Fruit fly (Drosophila melanogaster) whole organism, embryonic: ENCODE results near the gene Syx5.

Source experiments
- Antp ChIP-seq: fragments of 200-800 bp; sonication (Bioruptor generic); optimal IDR thresholded peaks from 3 replicates; lab custom pipeline; 2016; ENCODE audit warnings: missing biosample characterization, missing genetic modification characterization
- Atf3 ChIP-seq: fragments of 200-800 bp; sonication (Bioruptor generic); optimal IDR thresholded peaks from 3 replicates; lab custom pipeline; 2016; ENCODE audit warnings: missing biosample characterization, missing genetic modification characterization
- CG11504 ChIP-seq: fragments of 200-800 bp; sonication (Bioruptor generic); optimal IDR thresholded peaks from 3 replicates; lab custom pipeline; 2019; ENCODE audit warnings: missing biosample characterization, mild to moderate bottlenecking, missing genetic modification characterization, moderate library complexity
- CG12299 ChIP-seq: fragments of 200-800 bp; sonication (Bioruptor generic); optimal IDR thresholded peaks from 2 replicates; lab custom pipeline; 2018; ENCODE audit warnings: missing biosample characterization, mild to moderate bottlenecking, missing genetic modification characterization
- CG12391 ChIP-seq: fragments of 200-800 bp; sonication (Bioruptor generic); optimal IDR thresholded peaks from 3 replicates; lab custom pipeline; 2018; ENCODE audit warnings: missing biosample characterization, mild to moderate bottlenecking, missing genetic modification characterization, moderate library complexity
- CG13296 ChIP-seq: fragments of 200-800 bp; sonication (Bioruptor generic); optimal IDR thresholded peaks from 3 replicates; lab custom pipeline; 2018; ENCODE audit warnings: missing biosample characterization, mild to moderate bottlenecking, missing genetic modification characterization
- CG14050 ChIP-seq: fragments of 200-800 bp; sonication (Bioruptor generic); IDR thresholded peaks from 3 replicates; pipeline ENCODE4 v1.3.6; 2022; ENCODE audit warnings: missing biosample characterization, missing genetic modification characterization
- CG15514 ChIP-seq: fragments of 200-800 bp; sonication (Bioruptor generic); optimal IDR thresholded peaks from 3 replicates; lab custom pipeline; 2017; ENCODE audit warnings: missing biosample characterization, missing genetic modification characterization, mild to moderate bottlenecking, moderate library complexity, missing genetic modification reagents
- CG18262 ChIP-seq: fragments of 200-800 bp; optimal IDR thresholded peaks from 3 replicates; lab custom pipeline; 2019; ENCODE audit warnings: missing biosample characterization, mild to moderate bottlenecking, missing genetic modification characterization, moderate library complexity
- CG1832 ChIP-seq: fragments of 200-800 bp; sonication (Bioruptor generic); optimal IDR thresholded peaks from 2 replicates; lab custom pipeline; 2017; ENCODE audit warnings: missing biosample characterization, mild to moderate bottlenecking, missing genetic modification characterization, inconsistent platforms
- CG18764 ChIP-seq: fragments of 200-800 bp; sonication (Bioruptor generic); optimal IDR thresholded peaks from 3 replicates; lab custom pipeline; 2016; ENCODE audit warnings: missing biosample characterization, missing genetic modification characterization
- CG34376 ChIP-seq: fragments of 200-800 bp; sonication (Bioruptor generic); optimal IDR thresholded peaks from 2 replicates; lab custom pipeline; 2018; ENCODE audit warnings: missing biosample characterization, mild to moderate bottlenecking, missing genetic modification characterization
- CG5953 ChIP-seq: fragments of 200-800 bp; sonication (Bioruptor generic); IDR thresholded peaks from 2 replicates; pipeline ENCODE4 v1.3.6; 2022; ENCODE audit warnings: missing biosample characterization, missing genetic modification characterization
- CG7271 ChIP-seq: fragments of 200-800 bp; sonication (Bioruptor generic); optimal IDR thresholded peaks from 2 replicates; lab custom pipeline; 2018; ENCODE audit warnings: missing biosample characterization, mild to moderate bottlenecking, missing genetic modification characterization, moderate library complexity
- CG7928 ChIP-seq: fragments of 200-800 bp; sonication (Bioruptor generic); optimal IDR thresholded peaks from 2 replicates; lab custom pipeline; 2017; ENCODE audit warnings: missing biosample characterization, mild to moderate bottlenecking, missing genetic modification characterization
- CG8478 ChIP-seq: fragments of >200 bp; optimal IDR thresholded peaks from 2 replicates; lab custom pipeline; 2018
- CG9437 ChIP-seq: fragments of 200-800 bp; sonication (Bioruptor generic); optimal IDR thresholded peaks from 2 replicates; lab custom pipeline; 2018; ENCODE audit warnings: missing biosample characterization, mild to moderate bottlenecking, missing genetic modification characterization
- CG9876 ChIP-seq: fragments of 200-800 bp; sonication (Bioruptor generic); optimal IDR thresholded peaks from 2 replicates; lab custom pipeline; 2016; ENCODE audit warnings: missing biosample characterization, missing genetic modification characterization
- Dbx ChIP-seq: fragments of 200-800 bp; sonication (Bioruptor generic); IDR thresholded peaks from 3 replicates; pipeline ENCODE4 v1.3.6; 2022; ENCODE audit warnings: missing biosample characterization, missing genetic modification characterization
- Dfd ChIP-seq, 2 experiments: fragments of >200 bp; optimal IDR thresholded peaks; 2 replicates each; lab custom pipeline; 2017; ENCODE audit warnings: missing biosample characterization in 2 of 2, missing genetic modification characterization in 2 of 2
- Dip3 ChIP-seq: fragments of 200-800 bp; sonication (Bioruptor generic); optimal IDR thresholded peaks from 3 replicates; lab custom pipeline; 2016; ENCODE audit warnings: missing biosample characterization, missing genetic modification characterization
- Gsc ChIP-seq: fragments of 200-800 bp; sonication (Bioruptor generic); IDR thresholded peaks from 2 replicates; pipeline ENCODE4 v1.3.6; 2022; ENCODE audit warnings: missing biosample characterization, missing genetic modification characterization
- HLHmδ ChIP-seq: fragments of 200-800 bp; sonication (Bioruptor generic); optimal IDR thresholded peaks from 2 replicates; lab custom pipeline; 2018; ENCODE audit warnings: missing biosample characterization, mild to moderate bottlenecking, missing genetic modification characterization, moderate library complexity
- HmgZ ChIP-seq: fragments of 200-800 bp; sonication (Bioruptor generic); optimal IDR thresholded peaks from 2 replicates; lab custom pipeline; 2018; ENCODE audit warnings: missing biosample characterization, mild to moderate bottlenecking, missing genetic modification characterization
- Hmr ChIP-seq: fragments of 200-800 bp; sonication (Bioruptor generic); optimal IDR thresholded peaks from 3 replicates; lab custom pipeline; 2017; ENCODE audit warnings: mild to moderate bottlenecking, missing biosample characterization, missing genetic modification reagents, missing genetic modification characterization
- Hr39 ChIP-seq: fragments of >200 bp; optimal IDR thresholded peaks from 2 replicates; lab custom pipeline; 2017
- NC2α ChIP-seq: fragments of 200-800 bp; sonication (Bioruptor generic); optimal IDR thresholded peaks from 2 replicates; lab custom pipeline; 2016; ENCODE audit warnings: missing biosample characterization, missing genetic modification characterization
- NfI ChIP-seq: fragments of 200-800 bp; sonication (Bioruptor generic); optimal IDR thresholded peaks from 3 replicates; lab custom pipeline; 2018; ENCODE audit warnings: missing biosample characterization, mild to moderate bottlenecking, missing genetic modification characterization, moderate library complexity
- Pdp1 ChIP-seq, 2 experiments: fragments of 200-800 bp; sonication (Bioruptor generic); optimal IDR thresholded peaks; 3 replicates each; lab custom pipeline; 2016; ENCODE audit warnings: missing biosample characterization in 2 of 2, missing genetic modification characterization in 2 of 2, mild to moderate bottlenecking in 1 of 2, moderate library complexity in 1 of 2
- Sry-β ChIP-seq: fragments of 200-800 bp; sonication (Bioruptor generic); optimal IDR thresholded peaks from 2 replicates; lab custom pipeline; 2018; ENCODE audit warnings: missing biosample characterization, mild to moderate bottlenecking, missing genetic modification characterization, moderate library complexity
- amos ChIP-seq: fragments of 200-800 bp; sonication (Bioruptor generic); IDR thresholded peaks from 2 replicates; pipeline ENCODE4 v1.3.6; 2022; ENCODE audit warnings: missing biosample characterization, missing genetic modification characterization; ENCODE audit not compliant: partially characterized antibody
- ash1 ChIP-seq: fragments of 200-800 bp; sonication (Bioruptor generic); optimal IDR thresholded peaks from 2 replicates; lab custom pipeline; 2018; ENCODE audit warnings: missing biosample characterization, mild to moderate bottlenecking, missing genetic modification characterization
- bcd ChIP-seq: fragments of 200-800 bp; sonication (Bioruptor generic); optimal IDR thresholded peaks from 2 replicates; lab custom pipeline; 2017; ENCODE audit warnings: missing biosample characterization, mild to moderate bottlenecking, missing genetic modification characterization
- bigmax ChIP-seq: fragments of 200-800 bp; sonication (Bioruptor generic); optimal IDR thresholded peaks from 2 replicates; lab custom pipeline; 2018; ENCODE audit warnings: missing biosample characterization, mild to moderate bottlenecking, missing genetic modification characterization
- caup ChIP-seq: fragments of 200-800 bp; sonication (Bioruptor generic); optimal IDR thresholded peaks from 3 replicates; lab custom pipeline; 2017; ENCODE audit warnings: missing biosample characterization, mild to moderate bottlenecking, missing genetic modification characterization, moderate library complexity; ENCODE audit not compliant: severe bottlenecking
- chif ChIP-seq, 2 experiments: fragments of 200-800 bp; sonication (Bioruptor generic); optimal IDR thresholded peaks; 3 replicates each; lab custom pipeline; 2016; ENCODE audit warnings: missing biosample characterization in 2 of 2, missing genetic modification characterization in 2 of 2
- cwo ChIP-seq: fragments of 200-800 bp; sonication (Bioruptor generic); optimal IDR thresholded peaks from 3 replicates; lab custom pipeline; 2017; ENCODE audit warnings: missing biosample characterization, missing genetic modification characterization, mild to moderate bottlenecking, moderate library complexity, missing genetic modification reagents
- ftz-f1 ChIP-seq: fragments of 200-800 bp; sonication (Bioruptor generic); optimal IDR thresholded peaks from 2 replicates; lab custom pipeline; 2016; ENCODE audit warnings: missing biosample characterization, missing genetic modification characterization
- gro ChIP-seq: fragments of 200-800 bp; sonication (Bioruptor generic); optimal IDR thresholded peaks from 2 replicates; lab custom pipeline; 2016; ENCODE audit warnings: missing biosample characterization, missing genetic modification characterization
- hb ChIP-seq: fragments of 200-800 bp; sonication (Bioruptor generic); IDR thresholded peaks from 3 replicates; pipeline ENCODE4 v1.3.6; 2022; ENCODE audit warnings: missing biosample characterization, missing genetic modification characterization; ENCODE audit not compliant: partially characterized antibody
- hbn ChIP-seq: fragments of 200-800 bp; sonication (Bioruptor generic); IDR thresholded peaks from 2 replicates; pipeline ENCODE4 v1.3.6; 2022; ENCODE audit warnings: missing biosample characterization, missing genetic modification characterization; ENCODE audit not compliant: partially characterized antibody
- hth ChIP-seq: fragments of >200 bp; optimal IDR thresholded peaks from 2 replicates; lab custom pipeline; 2017; ENCODE audit warnings: inconsistent platforms
- lilli ChIP-seq: fragments of 200-800 bp; sonication (Bioruptor generic); optimal IDR thresholded peaks from 3 replicates; lab custom pipeline; 2016; ENCODE audit warnings: missing biosample characterization, missing genetic modification characterization
- nau ChIP-seq: fragments of 200-800 bp; sonication (Bioruptor generic); optimal IDR thresholded peaks from 3 replicates; lab custom pipeline; 2017; ENCODE audit warnings: missing biosample characterization, mild to moderate bottlenecking, missing genetic modification characterization, missing genetic modification reagents
- nom ChIP-seq: fragments of 200-800 bp; sonication (Bioruptor generic); optimal IDR thresholded peaks from 2 replicates; lab custom pipeline; 2017; ENCODE audit warnings: missing biosample characterization, missing genetic modification characterization, mild to moderate bottlenecking, moderate library complexity, missing genetic modification reagents
- pb ChIP-seq: fragments of 200-800 bp; sonication (Bioruptor generic); optimal IDR thresholded peaks from 3 replicates; lab custom pipeline; 2016; ENCODE audit warnings: missing biosample characterization, missing genetic modification characterization
- scrt ChIP-seq: fragments of 200-800 bp; sonication (Bioruptor generic); optimal IDR thresholded peaks from 2 replicates; lab custom pipeline; 2018; ENCODE audit warnings: missing biosample characterization, mild to moderate bottlenecking, missing genetic modification characterization, moderate library complexity
- sd ChIP-seq: fragments of 200-800 bp; sonication (Bioruptor generic); optimal IDR thresholded peaks from 3 replicates; lab custom pipeline; 2018; ENCODE audit warnings: missing biosample characterization, mild to moderate bottlenecking, missing genetic modification characterization, moderate library complexity
- sim ChIP-seq: fragments of 200-800 bp; sonication (Bioruptor generic); IDR thresholded peaks from 2 replicates; pipeline ENCODE4 v1.3.6; 2022; ENCODE audit warnings: missing biosample characterization, missing genetic modification characterization
- sima ChIP-seq: fragments of 200-800 bp; sonication (Bioruptor generic); optimal IDR thresholded peaks from 2 replicates; lab custom pipeline; 2016; ENCODE audit warnings: missing biosample characterization, missing genetic modification characterization
- sob ChIP-seq: fragments of 200-800 bp; sonication (Bioruptor generic); IDR thresholded peaks from 2 replicates; pipeline ENCODE4 v1.3.6; 2022; ENCODE audit warnings: missing biosample characterization, missing genetic modification characterization
- z ChIP-seq: fragments of 200-800 bp; sonication (Bioruptor generic); IDR thresholded peaks from 3 replicates; pipeline ENCODE4 v1.3.6; 2022; ENCODE audit warnings: missing biosample characterization, missing genetic modification characterization

Gene Syx5

dm6 chr2L:16271486-16271806 is 35.7 kb upstream of the Syx5 start (continued):
- TF ChIP-seq lilli (GFP tag; lab: Kevin White, UChicago), result no peak
- no peak for TF ChIP-seq Dfd (GFP tag; optimal IDR thresholded peaks at IDR 0.05; lab: Kevin White, UChicago)
- TF ChIP-seq NC2α (GFP tag; lab: Kevin White, UChicago), result no peak
- no peak for TF ChIP-seq Hr39 (lab: Kevin White, UChicago)
- peak; percentile 89 for TF ChIP-seq ftz-f1 (GFP tag; lab: Kevin White, UChicago)
- TF ChIP-seq Dip3 (GFP tag; lab: Kevin White, UChicago), result no peak
- TF ChIP-seq Gsc (GFP tag; lab: Robert Waterston, UW), result no peak
- TF ChIP-seq sim (GFP tag; lab: Robert Waterston, UW), result no peak
- no peak for TF ChIP-seq amos (GFP tag; lab: Robert Waterston, UW)
- TF ChIP-seq z, result no peak
- TF ChIP-seq CG34376 (GFP tag; lab: Kevin White, UChicago), result peak; percentile 44
- TF ChIP-seq CG15514, result no peak
- no peak for TF ChIP-seq pb (GFP tag; lab: Kevin White, UChicago)
- TF ChIP-seq Sry-β (GFP tag; lab: Kevin White, UChicago), result no peak
- no peak for TF ChIP-seq scrt (GFP tag; lab: Kevin White, UChicago)
- no peak for TF ChIP-seq CG18764
- peak; percentile 51 for TF ChIP-seq nau (GFP tag; lab: Kevin White, UChicago)
- TF ChIP-seq NfI (GFP tag; lab: Kevin White, UChicago), result no peak
- TF ChIP-seq HmgZ (tag; lab: Kevin White, UChicago), result peak; percentile 19
- no peak for TF ChIP-seq CG12391 (tag; lab: Kevin White, UChicago)
- TF ChIP-seq CG14050 (GFP tag; lab: Robert Waterston, UW), result no peak
- TF ChIP-seq CG9876 (GFP tag; lab: Kevin White, UChicago), result no peak
- TF ChIP-seq sob, result no peak
- no peak for TF ChIP-seq Hmr
- TF ChIP-seq CG1832 (GFP tag; lab: Kevin White, UChicago), result peak; percentile 89
- no peak for TF ChIP-seq CG7271 (tag; lab: Kevin White, UChicago)
- no peak for TF ChIP-seq CG7928 (GFP tag; lab: Kevin White, UChicago)
- peak; percentile 88 for TF ChIP-seq sd (tag; lab: Kevin White, UChicago)
- no peak for TF ChIP-seq chif (GFP tag; optimal IDR thresholded peaks at IDR 0.05; lab: Kevin White, UChicago)
- no peak for TF ChIP-seq CG5953
- TF ChIP-seq ash1 (GFP tag; lab: Kevin White, UChicago), result peak; percentile 43
- TF ChIP-seq sima, result no peak
- TF ChIP-seq Pdp1 (GFP tag; optimal IDR thresholded peaks at IDR 0.05; lab: Kevin White, UChicago), result peak in 1 of 2 experiments; percentile 17
- no peak for TF ChIP-seq caup (GFP tag; lab: Kevin White, UChicago)
- peak; percentile 13 for TF ChIP-seq CG11504 (tag; lab: Kevin White, UChicago)
- peak; percentile 41 for TF ChIP-seq nom (GFP tag; lab: Kevin White, UChicago)
- no peak for TF ChIP-seq bcd (GFP tag; lab: Kevin White, UChicago)
- peak; percentile 86 for TF ChIP-seq HLHmδ (GFP tag; lab: Kevin White, UChicago)
- peak; percentile 63 for TF ChIP-seq CG8478 (lab: Kevin White, UChicago)
- TF ChIP-seq cwo (GFP tag; lab: Kevin White, UChicago), result peak; percentile 50
- TF ChIP-seq gro (GFP tag; lab: Kevin White, UChicago), result peak; percentile 21
- TF ChIP-seq CG12299 (tag; lab: Kevin White, UChicago), result no peak
- TF ChIP-seq Atf3, result no peak
- no peak for TF ChIP-seq Antp
- TF ChIP-seq hb, result no peak
- TF ChIP-seq CG18262 (tag; lab: Kevin White, UChicago), result no peak
- TF ChIP-seq hth, result no peak
- no peak for TF ChIP-seq CG9437
- peak; percentile 17 for TF ChIP-seq bigmax
- TF ChIP-seq Dbx (GFP tag; lab: Robert Waterston, UW), result no peak
- TF ChIP-seq hbn, result no peak
- TF ChIP-seq CG13296 (GFP tag; lab: Kevin White, UChicago), result no peak
